Worm (Caenorhabditis elegans): ENCODE data around the gene F52C12.2.

F52C12.2 gene

DNA sequence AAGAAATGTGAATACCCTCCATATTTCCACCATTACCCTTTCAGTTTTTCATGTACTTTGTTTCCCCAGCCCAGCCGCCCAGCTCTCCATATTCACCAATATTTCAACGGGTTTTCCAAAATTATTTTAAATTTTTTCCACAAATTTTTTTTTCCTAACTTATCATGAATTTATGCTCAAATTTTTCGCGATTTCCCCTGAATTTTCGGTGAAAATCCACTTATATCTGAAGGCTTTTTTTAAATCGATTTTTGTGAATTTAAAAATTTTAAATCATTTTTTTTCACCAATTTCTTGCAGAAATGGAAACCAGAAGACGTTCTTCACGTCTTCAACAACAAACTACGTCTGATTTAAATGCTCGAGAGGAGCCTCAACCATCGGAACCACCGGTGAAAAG is 39.4 kb downstream of the F52C12.2 start, which contains the start of gene xpc-1:
xpc-1 (plus strand) TSS at position 301 of the 400 bp plus-strand sequence.
- TF ChIP-seq elt-1 (tag; optimal IDR thresholded peaks at IDR 0.05), result no peak
- no peak for TF ChIP-seq nhr-237 (tag; optimal IDR thresholded peaks at IDR 0.05)
- TF ChIP-seq eor-1 (tag; optimal IDR thresholded peaks at IDR 0.05), result no peak
- no peak for TF ChIP-seq snpc-4 (tag; optimal IDR thresholded peaks at IDR 0.05)
- TF ChIP-seq ztf-4 (tag; optimal IDR thresholded peaks at IDR 0.05), result no peak
- TF ChIP-seq R02D3.7 (tag; optimal IDR thresholded peaks at IDR 0.05), result no peak
- no peak for TF ChIP-seq nfya-1 (tag; optimal IDR thresholded peaks at IDR 0.05; ENCODE audit: insufficient read depth)
- no peak for TF ChIP-seq lsy-12 (tag; optimal IDR thresholded peaks at IDR 0.05)
- TF ChIP-seq unc-39 (tag; optimal IDR thresholded peaks at IDR 0.05), result no peak
- TF ChIP-seq nhr-77 (tag; optimal IDR thresholded peaks at IDR 0.05), result no peak

DNA sequence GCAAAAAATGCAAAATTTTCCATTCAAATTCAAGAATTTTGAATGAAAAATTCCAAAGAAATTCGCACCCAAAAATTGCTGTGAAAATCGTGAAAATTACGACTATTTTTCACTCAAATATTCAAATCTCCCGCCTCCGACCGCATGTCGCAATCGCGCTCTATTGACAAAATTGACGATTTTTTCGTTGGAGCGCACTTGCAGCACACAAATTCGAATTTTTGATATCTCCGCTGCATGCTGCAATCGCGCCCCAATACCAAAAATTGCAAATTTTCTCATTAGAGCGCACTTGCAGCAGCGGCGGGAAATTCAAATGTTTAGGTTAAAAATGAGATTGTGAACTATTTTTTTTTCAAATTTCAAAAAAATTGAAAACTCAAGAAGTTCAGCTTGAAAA is 44.4 kb downstream of the F52C12.2 start:
- TF ChIP-seq nhr-237 (tag; optimal IDR thresholded peaks at IDR 0.05) (no peak), nhr-11 (tag; optimal IDR thresholded peaks at IDR 0.05) (no peak), nfya-1 (tag; optimal IDR thresholded peaks at IDR 0.05; ENCODE audit: insufficient read depth) (no peak), egl-27 (tag; optimal IDR thresholded peaks at IDR 0.05) (no peak), nhr-12 (tag; optimal IDR thresholded peaks at IDR 0.05) (no peak), mdl-1 (tag; optimal IDR thresholded peaks at IDR 0.05) (no peak), ZK546.5 (tag; optimal IDR thresholded peaks at IDR 0.05) (no peak)

DNA sequence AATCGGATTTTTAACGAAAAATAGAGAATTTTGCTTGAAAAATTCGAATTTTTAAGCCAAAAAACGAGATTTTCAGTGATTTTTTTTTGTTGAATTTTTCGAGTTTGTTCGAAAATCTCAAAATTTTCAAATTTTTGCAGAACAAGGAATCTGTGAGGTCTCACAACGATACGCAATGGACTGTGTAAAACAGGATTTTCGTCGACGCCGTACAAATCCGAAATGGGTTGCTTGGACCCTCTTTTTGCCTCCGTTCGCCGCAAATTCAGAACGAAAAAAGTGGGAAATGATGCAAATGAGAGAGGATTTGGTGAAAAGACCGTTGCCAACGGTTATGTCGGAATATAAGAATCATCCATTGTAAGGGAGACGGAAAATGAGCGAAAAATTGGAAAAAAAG is 48.9 kb downstream of the F52C12.2 start:
- TF ChIP-seq ztf-4 (tag; optimal IDR thresholded peaks at IDR 0.05) (no peak), ceh-16 (tag; optimal IDR thresholded peaks at IDR 0.05) (no peak), nhr-76 (tag; optimal IDR thresholded peaks at IDR 0.05) (no peak), ceh-82 (tag; optimal IDR thresholded peaks at IDR 0.05) (no peak), sea-2 (GFP tag; optimal IDR thresholded peaks at IDR 0.05) (no peak), lin-39 (tag; optimal IDR thresholded peaks at IDR 0.05) (no peak), nhr-67 (tag; optimal IDR thresholded peaks at IDR 0.05) (no peak), fos-1 (tag; optimal IDR thresholded peaks at IDR 0.05) (no peak), nhr-77 (tag; optimal IDR thresholded peaks at IDR 0.05) (no peak), tbx-2 (tag; optimal IDR thresholded peaks at IDR 0.05) (no peak), mml-1 (tag; optimal IDR thresholded peaks at IDR 0.05) (no peak), lin-15B (tag; optimal IDR thresholded peaks at IDR 0.05) (no peak), fkh-2 (tag; optimal IDR thresholded peaks at IDR 0.05) (no peak), nhr-12 (tag; optimal IDR thresholded peaks at IDR 0.05) (no peak), ama-1 (optimal IDR thresholded peaks at IDR 0.05) (no peak), aly-2 (tag; optimal IDR thresholded peaks at IDR 0.05) (no peak), jun-1 (tag; optimal IDR thresholded peaks at IDR 0.05) (no peak), hmg-11 (tag; optimal IDR thresholded peaks at IDR 0.05) (no peak), skn-1 (tag; optimal IDR thresholded peaks at IDR 0.05) (no peak), egl-27 (tag; optimal IDR thresholded peaks at IDR 0.05) (no peak)
